Worm (Caenorhabditis elegans): Measurements from ENCODE around the gene twk-32.

The twk-32 gene

ce11 chrV:13833951-13834350 is 37.5 kb downstream of the twk-32 start, which contains the start of gene srx-129:
Gene srx-129, plus strand, starts transcription at chrV:13834251.
- no peak for TF ChIP-seq ama-1 (optimal IDR thresholded peaks at IDR 0.05)
- no peak for TF ChIP-seq aly-1 (tag; optimal IDR thresholded peaks at IDR 0.05)
- TF ChIP-seq flt-1 (GFP tag; IDR thresholded peaks at IDR 0.05), result no peak
- TF ChIP-seq sea-1 (GFP tag; conservative IDR thresholded peaks at IDR 0.05), result no peak
- no peak for TF ChIP-seq ets-7 (tag; optimal IDR thresholded peaks at IDR 0.05)
- no peak for TF ChIP-seq B0310.2 (tag; optimal IDR thresholded peaks at IDR 0.05)
- no peak for TF ChIP-seq pes-1 (GFP tag; IDR thresholded peaks at IDR 0.05)
- no peak for TF ChIP-seq tra-4 (tag; optimal IDR thresholded peaks at IDR 0.05)
- TF ChIP-seq hmbx-1 (tag; optimal IDR thresholded peaks at IDR 0.05), result no peak
- no peak for TF ChIP-seq hmg-4 (GFP tag; optimal IDR thresholded peaks at IDR 0.05)

- TF ChIP-seq hmg-4 (GFP tag; optimal IDR thresholded peaks at IDR 0.05) (no peak), scrt-1 (GFP tag; IDR thresholded peaks at IDR 0.05) (no peak), flt-1 (GFP tag; IDR thresholded peaks at IDR 0.05) (no peak), hmbx-1 (tag; optimal IDR thresholded peaks at IDR 0.05) (no peak), hnd-1 (tag; optimal IDR thresholded peaks at IDR 0.05) (no peak)
Measured at ce11 chrV:13837173-13837572, 40.7 kb downstream of the twk-32 start, which contains the start of gene srx-128. Gene srx-128, plus strand, starts transcription at chrV:13837473.

- TF ChIP-seq B0310.2 (tag; optimal IDR thresholded peaks at IDR 0.05) (no peak), flt-1 (GFP tag; IDR thresholded peaks at IDR 0.05) (no peak)
Measured at ce11 chrV:13839433-13839832, 43.0 kb downstream of the twk-32 start, which contains the start of gene F55B12.10. Gene F55B12.10, plus strand, starts transcription at chrV:13839733.

- TF ChIP-seq pes-1 (GFP tag; IDR thresholded peaks at IDR 0.05) (no peak), F13C5.2 (tag; optimal IDR thresholded peaks at IDR 0.05) (no peak), ceh-13 (GFP tag; optimal IDR thresholded peaks at IDR 0.05) (no peak), flt-1 (GFP tag; IDR thresholded peaks at IDR 0.05) (no peak), B0310.2 (tag; optimal IDR thresholded peaks at IDR 0.05) (no peak), ama-1 (optimal IDR thresholded peaks at IDR 0.05) (no peak), tbx-11 (GFP tag; IDR thresholded peaks at IDR 0.05) (no peak), tra-4 (tag; optimal IDR thresholded peaks at IDR 0.05) (no peak)
Measured at ce11 chrV:13840909-13841308, 44.5 kb downstream of the twk-32 start, which contains the start of gene srx-17. Gene srx-17, plus strand, starts transcription at chrV:13841209.

- no peak for TF ChIP-seq pes-1 (GFP tag; IDR thresholded peaks at IDR 0.05)
- TF ChIP-seq ceh-13 (GFP tag; optimal IDR thresholded peaks at IDR 0.05), result no peak
- TF ChIP-seq hmbx-1 (tag; optimal IDR thresholded peaks at IDR 0.05), result no peak
- no peak for TF ChIP-seq F13C5.2 (tag; optimal IDR thresholded peaks at IDR 0.05)
- TF ChIP-seq ets-7 (tag; optimal IDR thresholded peaks at IDR 0.05), result no peak
- TF ChIP-seq sea-1 (GFP tag; conservative IDR thresholded peaks at IDR 0.05), result no peak
- no peak for TF ChIP-seq tra-4 (tag; optimal IDR thresholded peaks at IDR 0.05)
- no peak for TF ChIP-seq aly-1 (tag; optimal IDR thresholded peaks at IDR 0.05)
- no peak for TF ChIP-seq hnd-1 (tag; optimal IDR thresholded peaks at IDR 0.05)
- TF ChIP-seq hmg-4 (GFP tag; optimal IDR thresholded peaks at IDR 0.05), result no peak
- no peak for TF ChIP-seq scrt-1 (GFP tag; IDR thresholded peaks at IDR 0.05)
Measured at ce11 chrV:13843147-13843546, 46.7 kb downstream of the twk-32 start, which contains the start of gene srx-130. Gene srx-130, plus strand, starts transcription at chrV:13843447.

ce11 chrV:13845136-13845535 is 48.7 kb downstream of the twk-32 start, which contains the start of gene srx-131:
Gene srx-131, plus strand, starts transcription at chrV:13845436.
- TF ChIP-seq tbx-37 (GFP tag; conservative IDR thresholded peaks at IDR 0.05), result no peak
- no peak for TF ChIP-seq ets-7 (tag; optimal IDR thresholded peaks at IDR 0.05)
- TF ChIP-seq hnd-1 (tag; optimal IDR thresholded peaks at IDR 0.05), result no peak
- TF ChIP-seq tbx-11 (GFP tag; IDR thresholded peaks at IDR 0.05), result no peak
- TF ChIP-seq scrt-1 (GFP tag; IDR thresholded peaks at IDR 0.05), result no peak
- TF ChIP-seq B0310.2 (tag; optimal IDR thresholded peaks at IDR 0.05), result no peak
- no peak for TF ChIP-seq pes-1 (GFP tag; IDR thresholded peaks at IDR 0.05)
- no peak for TF ChIP-seq flt-1 (GFP tag; IDR thresholded peaks at IDR 0.05)
- no peak for TF ChIP-seq ama-1 (optimal IDR thresholded peaks at IDR 0.05)

ce11 chrV:13848379-13848778 is 51.9 kb downstream of the twk-32 start, which contains the start of gene srx-133:
Gene srx-133, plus strand, starts transcription at chrV:13848679.
- no peak for TF ChIP-seq pes-1 (GFP tag; IDR thresholded peaks at IDR 0.05)
- no peak for TF ChIP-seq tra-4 (tag; optimal IDR thresholded peaks at IDR 0.05)
- no peak for TF ChIP-seq sea-1 (GFP tag; conservative IDR thresholded peaks at IDR 0.05)
- TF ChIP-seq ama-1 (optimal IDR thresholded peaks at IDR 0.05), result no peak
- no peak for TF ChIP-seq hmg-4 (GFP tag; optimal IDR thresholded peaks at IDR 0.05)
- no peak for TF ChIP-seq hmbx-1 (tag; optimal IDR thresholded peaks at IDR 0.05)
- TF ChIP-seq tbx-37 (GFP tag; conservative IDR thresholded peaks at IDR 0.05), result no peak
- no peak for TF ChIP-seq aly-1 (tag; optimal IDR thresholded peaks at IDR 0.05)
- TF ChIP-seq flt-1 (GFP tag; IDR thresholded peaks at IDR 0.05), result no peak

ce11 chrV:13850170-13850569 is 53.7 kb downstream of the twk-32 start, which contains the start of gene hpx-2:
Gene hpx-2, plus strand, starts transcription at chrV:13850470.
- TF ChIP-seq tbx-11 (GFP tag; IDR thresholded peaks at IDR 0.05), result no peak
- TF ChIP-seq B0310.2 (tag; optimal IDR thresholded peaks at IDR 0.05), result no peak
- TF ChIP-seq hnd-1 (tag; optimal IDR thresholded peaks at IDR 0.05), result no peak
- no peak for TF ChIP-seq sea-1 (GFP tag; conservative IDR thresholded peaks at IDR 0.05)
- TF ChIP-seq hmbx-1 (tag; optimal IDR thresholded peaks at IDR 0.05), result no peak
- no peak for TF ChIP-seq scrt-1 (GFP tag; IDR thresholded peaks at IDR 0.05)
- no peak for TF ChIP-seq ceh-13 (GFP tag; optimal IDR thresholded peaks at IDR 0.05)
- TF ChIP-seq ama-1 (optimal IDR thresholded peaks at IDR 0.05), result no peak
- TF ChIP-seq F13C5.2 (tag; optimal IDR thresholded peaks at IDR 0.05), result no peak
- no peak for TF ChIP-seq flt-1 (GFP tag; IDR thresholded peaks at IDR 0.05)
- TF ChIP-seq tra-4 (tag; optimal IDR thresholded peaks at IDR 0.05), result no peak
- TF ChIP-seq aly-1 (tag; optimal IDR thresholded peaks at IDR 0.05), result no peak
- no peak for TF ChIP-seq tbx-37 (GFP tag; conservative IDR thresholded peaks at IDR 0.05)
- TF ChIP-seq pes-1 (GFP tag; IDR thresholded peaks at IDR 0.05), result no peak
- TF ChIP-seq ceh-36 (tag; optimal IDR thresholded peaks at IDR 0.05), result no peak
